Worm (Caenorhabditis elegans) whole organism, L4 larva: ENCODE measurements around the gene F59B2.3.

Experiments
- D1046.2 ChIP-seq: fragments of 200-800 bp; sonication (Bioruptor generic); IDR thresholded peaks from 2 replicates; pipeline ENCODE4 v1.3.6; 2022; ENCODE audit warnings: missing genetic modification characterization, missing compliant biosample characterization
- F10B5.3 ChIP-seq: sonication (generic microtip); optimal IDR thresholded peaks from 2 replicates; lab custom pipeline; 2016; ENCODE audit warnings: mild to moderate bottlenecking, missing genetic modification characterization, missing compliant biosample characterization
- F37D6.2 ChIP-seq: sonication (generic microtip); optimal IDR thresholded peaks from 2 replicates; lab custom pipeline; 2016; ENCODE audit warnings: mild to moderate bottlenecking, missing genetic modification characterization, missing compliant biosample characterization
- T20F7.1 ChIP-seq: fragments of 200-800 bp; sonication (Bioruptor generic); optimal IDR thresholded peaks from 2 replicates; lab custom pipeline; 2018; ENCODE audit warnings: mild to moderate bottlenecking, missing genetic modification characterization, missing compliant biosample characterization
- Y48G9A.11 ChIP-seq: fragments of 200-800 bp; sonication (Bioruptor generic); IDR thresholded peaks from 2 replicates; pipeline ENCODE4 v1.3.6; 2022; ENCODE audit warnings: missing genetic modification reagents, missing genetic modification characterization, missing compliant biosample characterization
- Y5F2A.4 ChIP-seq: fragments of 200-800 bp; sonication (Bioruptor generic); optimal IDR thresholded peaks from 2 replicates; lab custom pipeline; 2018; ENCODE audit warnings: mild to moderate bottlenecking, missing genetic modification characterization, missing compliant biosample characterization
- ZK337.2 ChIP-seq: fragments of 200-800 bp; sonication (Bioruptor generic); IDR thresholded peaks from 2 replicates; pipeline ENCODE4 v1.3.6; 2022; ENCODE audit warnings: missing genetic modification reagents, missing genetic modification characterization, missing compliant biosample characterization
- aha-1 ChIP-seq: fragments of 150-350 bp; peaks from one replicate; lab custom pipeline; 2014; ENCODE audit warnings: missing biosample characterization, missing genetic modification characterization
- arid-1 ChIP-seq: fragments of 200-800 bp; sonication (Bioruptor generic); conservative IDR thresholded peaks from 2 replicates; pipeline ENCODE4 v1.3.6; 2022; ENCODE audit warnings: missing genetic modification reagents, missing genetic modification characterization, missing compliant biosample characterization
- ceh-28 ChIP-seq: fragments of 150-350 bp; optimal IDR thresholded peaks from 2 replicates; lab custom pipeline; 2014; ENCODE audit warnings: missing biosample characterization, missing genetic modification reagents, missing genetic modification characterization
- ceh-32 ChIP-seq: sonication (generic microtip); optimal IDR thresholded peaks from 2 replicates; lab custom pipeline; 2016; ENCODE audit warnings: mild to moderate bottlenecking, missing genetic modification characterization, missing compliant biosample characterization; ENCODE audit not compliant: poor library complexity
- ctbp-1 ChIP-seq: fragments of 200-800 bp; sonication (Bioruptor generic); IDR thresholded peaks from 2 replicates; pipeline ENCODE4 v1.3.6; 2022; ENCODE audit warnings: missing genetic modification reagents, missing genetic modification characterization, missing compliant biosample characterization
- daf-16 ChIP-seq, 3 experiments: sonication (generic microtip); optimal IDR thresholded peaks; 2 replicates each; lab custom pipeline; 2016 to 2017; ENCODE audit warnings: missing genetic modification characterization in 3 of 3, missing genetic modification reagents in 3 of 3, mild to moderate bottlenecking in 2 of 3, missing compliant biosample characterization in 2 of 3, missing biosample characterization in 1 of 3, moderate library complexity in 1 of 3
- dve-1 ChIP-seq: sonication (generic microtip); optimal IDR thresholded peaks from 2 replicates; lab custom pipeline; 2017; ENCODE audit warnings: antibody characterized with exemption, mild to moderate bottlenecking, missing genetic modification characterization, missing compliant biosample characterization; ENCODE audit not compliant: insufficient read depth
- egl-43 ChIP-seq: fragments of 200-800 bp; sonication (Bioruptor generic); IDR thresholded peaks from 2 replicates; pipeline ENCODE4 v1.3.6; 2022; ENCODE audit warnings: missing genetic modification reagents, missing genetic modification characterization, missing compliant biosample characterization
- gei-8 ChIP-seq: fragments of 200-800 bp; sonication (Bioruptor generic); optimal IDR thresholded peaks from 2 replicates; lab custom pipeline; 2018; ENCODE audit warnings: mild to moderate bottlenecking, missing genetic modification characterization, missing compliant biosample characterization
- hif-1 ChIP-seq, 2 experiments: sonication (generic microtip); optimal IDR thresholded peaks; 2 replicates each; lab custom pipeline; 2016 to 2017; ENCODE audit warnings: missing compliant biosample characterization in 2 of 2, missing genetic modification characterization in 2 of 2, missing genetic modification reagents in 2 of 2, missing genotype in 2 of 2, mild to moderate bottlenecking in 1 of 2
- hlh-11 ChIP-seq: fragments of 200-800 bp; sonication (Bioruptor generic); optimal IDR thresholded peaks from 2 replicates; lab custom pipeline; 2018; ENCODE audit warnings: mild to moderate bottlenecking, missing genetic modification characterization, missing compliant biosample characterization
- hlh-30 ChIP-seq: sonication (generic microtip); optimal IDR thresholded peaks from 2 replicates; lab custom pipeline; 2017; ENCODE audit warnings: antibody characterized with exemption, mild to moderate bottlenecking, missing genetic modification characterization, missing compliant biosample characterization; ENCODE audit not compliant: insufficient read depth
- hmg-1.1 ChIP-seq: fragments of 200-800 bp; sonication (Bioruptor generic); IDR thresholded peaks from 2 replicates; pipeline ENCODE4 v1.3.6; 2022; ENCODE audit warnings: missing genetic modification reagents, missing genetic modification characterization, missing compliant biosample characterization
- jun-1 ChIP-seq: fragments of 150-350 bp; optimal IDR thresholded peaks from 2 replicates; lab custom pipeline; 2014; ENCODE audit warnings: missing biosample characterization, missing genetic modification reagents, missing genetic modification characterization
- lim-7 ChIP-seq: fragments of 200-800 bp; sonication (Bioruptor generic); IDR thresholded peaks from 2 replicates; pipeline ENCODE4 v1.3.6; 2022; ENCODE audit warnings: missing genetic modification characterization, missing compliant biosample characterization
- lin-1 ChIP-seq: fragments of 200-800 bp; sonication (Bioruptor generic); IDR thresholded peaks from 2 replicates; pipeline ENCODE4 v1.3.6; 2022; ENCODE audit warnings: missing genetic modification reagents, missing genetic modification characterization, missing compliant biosample characterization
- lin-13 ChIP-seq: fragments of 150-350 bp; optimal IDR thresholded peaks from 2 replicates; lab custom pipeline; 2014; ENCODE audit warnings: missing biosample characterization, missing genetic modification reagents, missing genetic modification characterization
- lin-38 ChIP-seq: fragments of 200-800 bp; sonication (Bioruptor generic); IDR thresholded peaks from 2 replicates; pipeline ENCODE4 v1.3.6; 2022; ENCODE audit warnings: missing genetic modification reagents, missing genetic modification characterization, missing compliant biosample characterization
- madf-5 ChIP-seq, 2 experiments: fragments of 200-800 bp; sonication (Bioruptor generic); IDR thresholded peaks; 2 replicates each; pipeline ENCODE4 v1.3.6; 2022; ENCODE audit warnings: missing compliant biosample characterization in 2 of 2, missing genetic modification characterization in 2 of 2
- mdt-29 ChIP-seq: fragments of 200-800 bp; sonication (Bioruptor generic); IDR thresholded peaks from 2 replicates; pipeline ENCODE4 v1.3.6; 2022; ENCODE audit warnings: missing genetic modification reagents, missing genetic modification characterization, missing compliant biosample characterization
- nhr-11 ChIP-seq: fragments of 150-350 bp; optimal IDR thresholded peaks from 2 replicates; lab custom pipeline; 2014; ENCODE audit warnings: missing biosample characterization, missing genetic modification characterization
- nhr-237 ChIP-seq: sonication (generic microtip); optimal IDR thresholded peaks from 2 replicates; lab custom pipeline; 2017; ENCODE audit warnings: missing biosample characterization, missing genetic modification characterization
- nhr-77 ChIP-seq: fragments of 150-350 bp; optimal IDR thresholded peaks from 2 replicates; lab custom pipeline; 2014; ENCODE audit warnings: missing biosample characterization, missing genetic modification characterization
- php-3 ChIP-seq: fragments of 200-800 bp; sonication (Bioruptor generic); IDR thresholded peaks from 2 replicates; pipeline ENCODE4 v1.3.6; 2022; ENCODE audit warnings: missing genetic modification reagents, missing genetic modification characterization, missing compliant biosample characterization
- pqm-1 ChIP-seq: sonication (generic microtip); optimal IDR thresholded peaks from 2 replicates; lab custom pipeline; 2017; ENCODE audit warnings: missing biosample characterization, missing genetic modification characterization
- rbr-2 ChIP-seq: sonication (generic microtip); optimal IDR thresholded peaks from 2 replicates; lab custom pipeline; 2016; ENCODE audit warnings: missing genotype, missing genetic modification characterization, missing compliant biosample characterization
- set-16 ChIP-seq: fragments of 200-800 bp; sonication (Bioruptor generic); IDR thresholded peaks from 2 replicates; pipeline ENCODE4 v1.3.6; 2022; ENCODE audit warnings: missing genetic modification reagents, missing genetic modification characterization, missing compliant biosample characterization
- spr-1 ChIP-seq: sonication (generic microtip); optimal IDR thresholded peaks from 2 replicates; lab custom pipeline; 2016; ENCODE audit warnings: mild to moderate bottlenecking, missing genetic modification characterization, missing compliant biosample characterization
- zfp-2 ChIP-seq: sonication (generic microtip); optimal IDR thresholded peaks from 2 replicates; lab custom pipeline; 2016; ENCODE audit warnings: mild to moderate bottlenecking, missing genetic modification characterization, missing compliant biosample characterization
- zfp-3 ChIP-seq: fragments of 200-800 bp; sonication (Bioruptor generic); conservative IDR thresholded peaks from 2 replicates; pipeline ENCODE4 v1.3.6; 2022; ENCODE audit warnings: missing genetic modification reagents, missing genetic modification characterization, missing compliant biosample characterization
- zip-11 ChIP-seq: fragments of 200-800 bp; sonication (Bioruptor generic); IDR thresholded peaks from 2 replicates; pipeline ENCODE4 v1.3.6; 2022; ENCODE audit warnings: missing genetic modification characterization, missing compliant biosample characterization
- zip-2 ChIP-seq: fragments of 150-350 bp; optimal IDR thresholded peaks from 2 replicates; lab custom pipeline; 2014; ENCODE audit warnings: missing biosample characterization, missing genetic modification characterization
- ztf-11 ChIP-seq: fragments of 150-350 bp; optimal IDR thresholded peaks from 2 replicates; lab custom pipeline; 2014; ENCODE audit warnings: missing biosample characterization, missing genetic modification characterization

F59B2.3 gene

DNA sequence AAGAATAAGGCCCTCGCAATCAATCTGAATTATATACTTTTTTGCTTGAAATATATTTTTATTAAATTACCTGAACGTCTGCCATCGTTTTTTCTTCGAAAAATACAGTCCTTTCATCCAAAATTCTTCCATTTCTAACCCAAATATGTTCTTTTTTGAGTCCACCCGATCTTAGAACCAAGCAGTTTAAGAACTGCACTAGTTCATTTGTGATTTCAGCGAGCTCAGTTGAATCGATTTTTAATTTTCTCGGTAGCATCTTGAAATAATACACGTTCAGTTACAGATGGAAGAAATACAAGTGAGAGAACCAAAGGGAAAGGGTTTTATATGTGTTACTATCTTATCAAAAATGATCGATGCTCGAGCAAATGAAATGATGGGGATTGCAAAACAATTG is at the start of gene F59B2.3:
Gene F59B2.3 (minus strand): TSS at position 259 of the 400 bp plus-strand sequence.
- TF ChIP-seq pqm-1 (tag; lab: Kevin White, UChicago) (peak; percentile 35), arid-1 (GFP tag; lab: Robert Waterston, UW) (0 out of 2 replicates have a peak, but pooled peaks have one; percentile 25), mdt-29 (GFP tag; lab: Robert Waterston, UW) (no peak), set-16 (GFP tag; lab: Robert Waterston, UW) (no peak), Y5F2A.4 (peak; percentile 4), lin-38 (GFP tag; lab: Robert Waterston, UW) (0 out of 2 replicates have a peak, but pooled peaks have one; percentile 6), aha-1 (tag; lab: Kevin White, UChicago) (peak; percentile 68)

DNA sequence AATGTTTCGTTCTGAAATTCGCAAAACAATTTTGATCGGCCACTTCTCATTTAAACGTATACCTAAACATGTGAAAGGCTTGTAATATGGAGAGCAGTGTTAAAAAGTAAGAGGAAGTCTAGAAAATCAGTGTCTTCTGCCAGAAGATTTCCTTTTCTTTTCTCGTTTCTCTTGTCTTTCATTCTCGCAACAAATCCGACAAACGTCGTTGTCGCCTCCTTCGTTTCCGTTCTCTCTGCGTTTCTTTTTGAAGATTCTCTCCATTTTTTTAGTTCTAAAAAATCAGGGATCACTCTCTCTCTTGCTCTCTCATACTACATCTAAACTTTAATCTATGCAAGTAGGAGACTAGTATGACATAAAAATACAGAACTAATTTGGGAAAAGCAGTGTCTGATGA is 47.7 kb upstream of the F59B2.3 start:
- TF ChIP-seq aha-1 (tag; lab: Kevin White, UChicago) (peak; percentile 86), zfp-2 (no peak), nhr-11 (tag; lab: Kevin White, UChicago) (no peak), gei-8 (no peak), hlh-30 (tag; lab: Kevin White, UChicago) (no peak), arid-1 (GFP tag; lab: Robert Waterston, UW) (no peak), ZK337.2 (no peak), spr-1 (tag; lab: Kevin White, UChicago) (no peak)

DNA sequence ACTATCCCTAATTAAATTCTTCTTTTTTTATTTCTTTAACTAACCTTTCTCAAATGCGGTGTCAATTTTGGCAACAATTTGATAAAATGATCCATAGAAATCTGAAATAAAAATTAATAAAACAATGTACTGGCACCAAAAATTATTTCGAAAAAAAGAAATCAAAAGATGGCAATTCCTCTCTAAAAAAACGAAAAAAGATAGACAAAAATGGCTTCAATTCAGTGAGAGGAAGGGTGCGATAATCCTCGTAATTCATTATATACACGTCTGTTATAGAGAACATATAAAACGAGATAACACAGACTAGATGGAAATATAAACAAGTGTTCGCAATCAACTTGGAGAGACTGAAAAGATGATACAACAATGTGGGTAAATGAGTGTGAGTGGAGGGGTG is 46.3 kb upstream of the F59B2.3 start, which contains the start of gene R107.2:
Gene R107.2 (minus strand): TSS at position 101 of the 400 bp plus-strand sequence.
- TF ChIP-seq hmg-1.1 (GFP tag; lab: Robert Waterston, UW) (no peak), jun-1 (tag; lab: Kevin White, UChicago) (no peak), dve-1 (tag; lab: Kevin White, UChicago) (peak; percentile 6), nhr-237 (tag; lab: Kevin White, UChicago) (no peak), lin-1 (GFP tag; lab: Robert Waterston, UW) (no peak), zip-11 (GFP tag; lab: Robert Waterston, UW) (no peak), D1046.2 (no peak), T20F7.1 (GFP tag; lab: Kevin White, UChicago) (no peak), set-16 (GFP tag; lab: Robert Waterston, UW) (no peak), F10B5.3 (no peak), Y5F2A.4 (no peak), daf-16 (GFP tag; optimal IDR thresholded peaks at IDR 0.05; lab: Kevin White, UChicago) (no peak), daf-16 (tag; optimal IDR thresholded peaks at IDR 0.05; lab: Kevin White, UChicago) (peak; percentile 11), ctbp-1 (GFP tag; lab: Robert Waterston, UW) (no peak), ceh-32 (tag; lab: Kevin White, UChicago) (no peak)
- TF ChIP-seq, all 104 proteins: peak for 2

DNA sequence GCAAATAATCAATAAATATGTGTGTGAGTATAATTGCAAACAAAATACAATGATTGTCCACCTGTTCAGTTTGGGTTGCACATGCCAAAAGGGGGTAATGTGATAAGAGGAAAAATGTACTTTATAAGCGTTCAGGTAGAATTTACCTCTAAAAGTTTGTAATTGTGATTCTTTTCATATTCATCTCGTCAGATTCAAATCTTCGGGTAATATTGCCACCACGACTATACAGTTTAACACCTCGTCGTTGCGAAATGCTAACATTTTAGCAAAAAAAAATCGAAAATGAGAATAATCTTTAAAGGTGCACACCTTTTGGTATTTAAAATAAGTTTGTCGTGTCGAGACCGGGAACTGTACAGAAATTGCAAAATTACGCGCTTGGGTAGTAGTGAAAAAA is 43.6 kb upstream of the F59B2.3 start, which contains the start of gene nac-2:
Gene nac-2 (minus strand): TSS at position 101 of the 400 bp plus-strand sequence.
- TF ChIP-seq egl-43 (GFP tag; lab: Robert Waterston, UW) (no peak), daf-16 (GFP tag; optimal IDR thresholded peaks at IDR 0.05; lab: Kevin White, UChicago) (no peak), daf-16 (tag; optimal IDR thresholded peaks at IDR 0.05; lab: Kevin White, UChicago) (peak; percentile 15)

DNA sequence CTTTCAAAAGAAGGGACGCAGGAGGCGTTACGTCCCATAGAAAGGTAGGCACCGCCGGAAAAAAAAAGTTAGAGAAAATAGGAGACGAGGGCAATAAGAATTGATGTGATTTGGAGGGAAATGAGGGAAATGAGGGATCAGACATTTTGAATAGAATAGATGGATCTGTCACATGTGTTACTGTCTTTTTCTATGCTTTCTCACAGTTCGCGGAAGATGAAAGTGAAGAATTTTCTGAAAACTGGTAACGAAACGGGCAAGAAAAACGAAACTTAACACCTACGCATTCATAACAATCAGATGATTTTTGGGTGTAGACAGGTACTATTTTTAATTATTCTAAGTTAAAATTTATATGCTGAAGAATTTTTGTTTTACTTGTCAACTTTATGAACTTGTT is 38.1 kb upstream of the F59B2.3 start, which contains the start of gene R107.9:
Gene R107.9 (plus strand): TSS at position 301 of the 400 bp plus-strand sequence.
- TF ChIP-seq aha-1 (tag; lab: Kevin White, UChicago) = no peak
- no peak for TF ChIP-seq rbr-2 (tag; lab: Kevin White, UChicago)
- TF ChIP-seq mdt-29 (GFP tag; lab: Robert Waterston, UW) = no peak
- no peak for TF ChIP-seq lim-7 (GFP tag; lab: Robert Waterston, UW)
- TF ChIP-seq nhr-237 (tag; lab: Kevin White, UChicago) = no peak
- TF ChIP-seq madf-5 (GFP tag; IDR thresholded peaks at IDR 0.05; lab: Robert Waterston, UW) = no peak

DNA sequence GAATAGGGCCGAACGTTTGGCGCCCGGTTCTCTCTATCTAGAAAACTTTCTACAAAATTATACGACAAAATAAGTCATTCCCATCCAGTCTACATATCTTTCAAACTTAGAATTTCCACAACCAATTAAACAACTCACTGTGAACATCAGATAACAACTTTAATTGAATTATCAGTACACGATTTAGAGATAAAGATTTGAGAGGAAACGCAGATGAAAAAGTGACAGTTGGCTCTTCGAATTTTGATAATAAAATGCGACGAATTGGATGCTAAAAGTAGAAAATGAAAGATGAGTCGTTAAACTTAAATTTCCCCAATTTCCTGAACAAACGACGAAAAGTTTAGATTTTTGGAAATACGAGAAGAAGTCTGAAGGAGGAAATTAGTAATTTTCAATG is 35.5 kb upstream of the F59B2.3 start:
- TF ChIP-seq F37D6.2 (tag; lab: Kevin White, UChicago) (no peak), nhr-77 (no peak), hif-1 (tag; optimal IDR thresholded peaks at IDR 0.05; lab: Kevin White, UChicago) (no peak), Y48G9A.11 (GFP tag; lab: Robert Waterston, UW) (no peak), ceh-28 (tag; lab: Kevin White, UChicago) (no peak), ctbp-1 (GFP tag; lab: Robert Waterston, UW) (no peak), jun-1 (tag; lab: Kevin White, UChicago) (no peak), php-3 (GFP tag; lab: Robert Waterston, UW) (peak; percentile 87), pqm-1 (tag; lab: Kevin White, UChicago) (peak; percentile 88), hlh-11 (tag; lab: Kevin White, UChicago) (peak; percentile 46), zip-2 (tag; lab: Kevin White, UChicago) (no peak), zfp-3 (no peak), lin-13 (no peak), ztf-11 (tag; lab: Kevin White, UChicago) (no peak), daf-16 (GFP tag; optimal IDR thresholded peaks at IDR 0.05; lab: Kevin White, UChicago) (no peak), daf-16 (tag; optimal IDR thresholded peaks at IDR 0.05; lab: Kevin White, UChicago) (peak; percentile 66)
